Worm (Caenorhabditis elegans) whole organism, L4 larva: Measurements from ENCODE around the gene F42F12.3.
A peak's percentile ranks its signal among the peaks of the same experiment; 100 is the strongest.

Experiments used
- ZK546.5 ChIP-seq, 2 experiments: sonication (generic microtip); optimal IDR thresholded peaks; 2 replicates each; lab custom pipeline; 2017; ENCODE audit warnings: missing biosample characterization in 2 of 2, missing genetic modification characterization in 2 of 2
- aly-2 ChIP-seq: sonication (generic microtip); optimal IDR thresholded peaks from 2 replicates; lab custom pipeline; 2018; ENCODE audit warnings: missing biosample characterization, missing genetic modification characterization
- dpl-1 ChIP-seq: fragments of 150-350 bp; optimal IDR thresholded peaks from 2 replicates; lab custom pipeline; 2014; ENCODE audit warnings: missing biosample characterization, missing genetic modification reagents, missing genetic modification characterization
- dve-1 ChIP-seq: sonication (generic microtip); optimal IDR thresholded peaks from 2 replicates; lab custom pipeline; 2017; ENCODE audit warnings: antibody characterized with exemption, mild to moderate bottlenecking, missing genetic modification characterization, missing compliant biosample characterization; ENCODE audit not compliant: insufficient read depth
- fos-1 ChIP-seq: fragments of 150-350 bp; optimal IDR thresholded peaks from 2 replicates; lab custom pipeline; 2014; ENCODE audit warnings: missing biosample characterization, missing genetic modification characterization
- lin-39 ChIP-seq: fragments of 150-350 bp; optimal IDR thresholded peaks from 2 replicates; lab custom pipeline; 2014; ENCODE audit warnings: missing biosample characterization, missing genetic modification reagents, missing genetic modification characterization
- unc-62 ChIP-seq, 3 experiments: fragments of 150-350 bp in 1 of 3; sonication (generic microtip); optimal IDR thresholded peaks in 2 of 3; peaks in 1 of 3; 1 replicate in 1 of 3; 2 replicates in 2 of 3; lab custom pipeline; 2014 to 2017; ENCODE audit warnings: missing biosample characterization in 3 of 3, missing genetic modification characterization in 3 of 3, missing genetic modification reagents in 3 of 3, missing genotype in 1 of 3
- ztf-11 ChIP-seq: fragments of 150-350 bp; optimal IDR thresholded peaks from 2 replicates; lab custom pipeline; 2014; ENCODE audit warnings: missing biosample characterization, missing genetic modification characterization

DNA sequence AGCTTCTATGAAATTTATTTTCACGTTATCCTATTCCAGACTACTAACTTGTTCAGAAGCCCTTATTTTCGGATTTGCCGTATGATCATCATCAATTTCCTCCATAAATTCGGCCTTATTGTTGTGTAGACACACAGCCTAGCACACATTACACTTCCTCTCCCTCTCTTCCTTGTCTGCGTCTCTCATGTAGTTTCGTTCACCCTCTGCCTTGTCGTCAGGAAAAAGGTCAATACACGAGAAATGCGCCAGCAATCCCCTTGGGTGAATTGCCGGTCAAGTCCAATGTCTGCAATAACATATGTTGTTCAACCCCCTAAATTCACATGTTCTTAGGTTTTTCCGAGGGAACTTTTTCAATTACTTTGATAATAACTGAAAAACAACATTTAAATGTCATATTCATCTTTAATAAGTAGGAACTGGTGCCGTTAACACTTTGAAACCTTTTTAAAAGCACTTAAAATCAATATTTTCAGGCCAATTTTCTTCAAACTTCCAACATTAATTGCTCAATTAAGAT lies 43.5 kb downstream of the F42F12.3 start, which contains the start of gene F17E5.2:
- TF ChIP-seq fos-1 = no peak
- TF ChIP-seq aly-2 (tag; lab: Kevin White, UChicago) = no peak
- TF ChIP-seq lin-39 (tag; lab: Kevin White, UChicago) = no peak
- peak; percentile 98 for TF ChIP-seq dve-1
- TF ChIP-seq dpl-1 (GFP tag; lab: Kevin White, UChicago) = peak; percentile 85
- peak in 1 of 2 experiments; percentile 99 for TF ChIP-seq unc-62 (GFP tag; optimal IDR thresholded peaks at IDR 0.05 in 1 of 2; lab: Kevin White, UChicago)
- no peak for TF ChIP-seq unc-62 (tag; optimal IDR thresholded peaks at IDR 0.05; lab: Kevin White, UChicago)
- no peak for TF ChIP-seq ztf-11 (tag; lab: Kevin White, UChicago)
- TF ChIP-seq ZK546.5 (tag; optimal IDR thresholded peaks at IDR 0.05; lab: Kevin White, UChicago) = no peak
